Worm (Caenorhabditis elegans): ENCODE data around the gene rol-6.

DNA sequence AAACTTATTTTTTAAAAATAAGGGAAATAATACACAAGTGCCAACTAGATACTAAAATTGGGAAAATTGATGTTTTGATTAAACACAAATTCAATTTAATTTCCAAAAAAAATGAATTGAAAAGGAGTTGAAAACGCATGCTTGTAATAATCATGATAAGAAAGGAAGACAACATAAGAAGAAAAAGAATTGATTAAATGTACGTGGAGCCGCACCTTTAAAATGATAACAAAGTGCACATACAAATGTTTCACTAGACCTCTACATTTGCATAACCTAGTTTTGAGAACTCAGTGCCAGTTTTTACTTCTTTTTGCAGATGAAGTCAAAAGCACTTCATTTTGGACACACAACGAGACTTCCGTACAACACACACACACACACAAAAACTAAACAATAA is 28.9 kb downstream of the rol-6 start:
- TF ChIP-seq flh-1 (GFP tag; optimal IDR thresholded peaks at IDR 0.05) = no peak
- TF ChIP-seq M03D4.4 (tag; optimal IDR thresholded peaks at IDR 0.05) = no peak
- TF ChIP-seq sptf-1 (tag; optimal IDR thresholded peaks at IDR 0.05) = no peak
- TF ChIP-seq snpc-4 (tag; optimal IDR thresholded peaks at IDR 0.05) = no peak
- no peak for TF ChIP-seq nhr-12 (tag; optimal IDR thresholded peaks at IDR 0.05)
- no peak for TF ChIP-seq blmp-1 (tag; optimal IDR thresholded peaks at IDR 0.05)
- TF ChIP-seq ztf-11 (tag; optimal IDR thresholded peaks at IDR 0.05) = no peak
- TF ChIP-seq nhr-237 (tag; optimal IDR thresholded peaks at IDR 0.05) = no peak
- TF ChIP-seq pha-4 (tag; optimal IDR thresholded peaks at IDR 0.05) = no peak
- TF ChIP-seq nhr-28 (tag; optimal IDR thresholded peaks at IDR 0.05) = no peak
